Fruit fly (Drosophila melanogaster) whole organism, prepupa: ENCODE measurements around the gene CG13605.

Experiments
- CG16779 ChIP-seq: fragments of 200-800 bp; sonication (Bioruptor generic); optimal IDR thresholded peaks from 3 replicates; lab custom pipeline; 2017; ENCODE audit warnings: missing biosample characterization, mild to moderate bottlenecking, missing genetic modification characterization
- CG31627 ChIP-seq: fragments of 200-800 bp; sonication (Bioruptor generic); optimal IDR thresholded peaks from 3 replicates; lab custom pipeline; 2016; ENCODE audit warnings: missing biosample characterization, missing genetic modification characterization
- Hr39 ChIP-seq: fragments of 200-800 bp; sonication (Bioruptor generic); optimal IDR thresholded peaks from 2 replicates; lab custom pipeline; 2016; ENCODE audit warnings: missing biosample characterization, missing genetic modification characterization

DNA sequence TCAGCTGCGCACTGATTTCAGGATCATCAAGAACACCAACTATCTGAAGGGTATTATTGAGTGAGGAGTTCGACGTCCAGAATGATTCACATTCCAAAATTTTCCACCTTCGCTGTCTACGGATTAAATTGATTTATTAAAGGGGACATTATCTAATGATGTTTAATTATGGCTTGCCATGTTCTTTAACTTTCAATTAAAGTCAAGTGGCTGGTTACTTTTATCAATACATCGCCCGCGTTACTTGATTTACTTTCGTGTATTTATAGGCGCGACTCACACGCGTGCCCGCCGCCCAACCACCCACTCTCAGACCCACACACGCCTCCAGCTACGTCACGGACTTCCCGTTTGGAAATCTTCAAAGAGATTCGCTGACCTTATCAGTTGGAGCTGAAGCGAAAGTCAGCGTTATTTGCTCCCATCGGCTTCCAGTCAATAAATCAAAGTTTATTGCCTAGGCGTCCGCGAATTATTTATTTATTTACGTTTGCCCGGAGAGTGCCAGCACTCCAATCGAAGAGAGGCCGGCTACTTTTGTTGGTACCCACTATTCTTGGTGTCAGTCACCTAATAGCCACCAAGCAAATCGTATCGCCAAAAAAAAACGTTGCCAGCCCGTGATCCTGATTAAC lies 25.2 kb upstream of the CG13605 start, which contains the start of gene Npc2f:
- TF ChIP-seq Hr39 (GFP tag; lab: Kevin White, UChicago) = no peak
- no peak for TF ChIP-seq CG16779 (tag; lab: Kevin White, UChicago)
- TF ChIP-seq CG31627 = no peak
